Worm (Caenorhabditis elegans): ENCODE results near the gene ttr-29.

DNA sequence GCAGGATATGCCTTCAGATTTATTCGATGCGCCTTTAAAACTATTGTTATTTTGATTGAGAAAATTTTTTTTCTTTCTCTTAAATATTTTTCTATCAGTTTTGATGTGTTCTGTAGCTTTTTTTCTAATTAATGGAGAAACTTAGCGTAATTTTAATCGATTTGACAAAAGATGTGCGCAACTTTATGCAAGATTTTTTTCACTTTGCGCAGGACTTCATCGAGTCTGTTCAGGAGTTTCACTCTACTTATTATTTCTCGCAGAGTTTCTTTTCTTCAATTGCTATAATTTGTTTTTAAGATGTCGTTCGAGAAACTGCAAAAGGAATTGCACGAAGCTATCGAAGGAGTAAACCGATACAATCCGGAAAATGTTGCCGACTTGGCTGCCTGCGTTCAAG, 47.1 kb upstream of the ttr-29 start, which contains the start of gene eif-3.K:
- TF ChIP-seq flt-1 (GFP tag; IDR thresholded peaks at IDR 0.05) (no peak), ztf-29 (GFP tag; IDR thresholded peaks at IDR 0.05) (no peak), ref-1 (GFP tag; conservative IDR thresholded peaks at IDR 0.05) (no peak)

Measured in whole organism, midembryonic.